Worm (Caenorhabditis elegans): ENCODE data around the gene lgc-19.

DNA sequence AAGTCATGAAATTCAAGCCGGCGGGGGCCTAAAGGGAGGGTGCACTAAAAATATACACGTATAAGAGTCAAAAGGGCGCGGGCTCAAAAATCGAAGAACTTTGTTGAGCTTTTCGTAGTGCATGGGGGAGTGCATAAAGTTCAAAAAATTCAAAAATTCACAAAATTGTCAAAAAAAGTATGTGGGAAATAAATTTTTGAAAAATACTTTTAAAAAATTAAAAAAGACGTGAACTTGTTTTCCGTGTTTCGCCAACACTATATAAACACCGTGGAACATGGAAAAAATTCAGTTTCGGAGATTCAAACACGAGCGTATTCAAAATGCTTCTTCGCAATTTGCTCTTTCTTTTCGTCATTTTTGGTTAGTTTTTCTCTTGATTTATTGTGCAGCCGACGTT is 289 bp upstream of the lgc-19 start, which contains the start of gene Y105C5B.17:
- TF ChIP-seq lin-15B (tag; optimal IDR thresholded peaks at IDR 0.05) (no peak), nhr-76 (tag; optimal IDR thresholded peaks at IDR 0.05) (no peak), nhr-25 (tag; optimal IDR thresholded peaks at IDR 0.05; ENCODE audit: borderline replicate concordance, insufficient read depth) (no peak), ama-1 (optimal IDR thresholded peaks at IDR 0.05) (no peak), hlh-30 (tag; optimal IDR thresholded peaks at IDR 0.05; ENCODE audit: insufficient read depth) (no peak), ces-1 (GFP tag; optimal IDR thresholded peaks at IDR 0.05) (no peak), ztf-11 (tag; optimal IDR thresholded peaks at IDR 0.05) (no peak), lsy-2 (tag; optimal IDR thresholded peaks at IDR 0.05) (no peak)

All from whole organism, L4 larva.